Worm (Caenorhabditis elegans) whole organism, dauer: ENCODE results near the gene C11H1.7.

ENCODE experiments used
- unc-62 ChIP-seq: sonication (generic microtip); optimal IDR thresholded peaks from 2 replicates; lab custom pipeline; 2017; ENCODE audit warnings: missing biosample characterization, missing genetic modification reagents, missing genetic modification characterization

C11H1.7 gene

DNA sequence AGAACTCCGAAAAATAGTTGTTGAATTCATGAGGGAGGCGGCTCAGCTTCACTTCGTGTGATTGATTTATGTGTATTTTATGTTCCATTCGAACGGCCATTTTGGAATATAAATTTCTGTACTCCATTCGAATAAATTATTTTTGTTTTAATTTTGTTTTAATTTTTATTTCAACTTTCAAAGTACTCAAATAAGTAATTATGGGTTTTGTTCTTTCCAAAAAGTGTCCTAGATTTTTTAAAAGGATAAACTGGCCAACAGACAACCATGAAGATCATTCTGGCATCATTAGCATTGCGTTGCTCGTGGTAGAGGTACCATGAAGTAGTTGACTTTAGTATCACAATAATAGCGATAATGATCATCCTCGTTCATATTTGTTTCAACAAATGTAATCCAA is 631 bp upstream of the C11H1.7 start:
- TF ChIP-seq unc-62 (GFP tag; lab: Kevin White, UChicago), result no peak

DNA sequence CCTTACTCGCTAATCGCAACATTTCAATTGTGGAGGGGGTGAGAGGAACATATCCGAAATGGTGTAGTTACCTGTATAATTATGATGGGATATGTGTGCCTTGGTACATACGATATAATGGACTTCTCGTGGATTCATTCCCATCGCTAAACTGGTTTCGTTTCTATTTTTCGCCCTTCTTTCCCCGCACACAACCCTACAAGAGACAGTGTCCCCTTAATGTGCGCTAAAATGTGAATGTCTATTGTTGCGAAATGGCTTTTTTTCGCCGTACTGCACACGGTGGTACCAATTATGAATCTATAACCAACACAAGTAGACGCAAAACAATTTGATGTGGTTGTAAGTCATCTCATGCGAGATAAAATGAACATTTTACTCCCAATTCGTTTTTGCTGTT is 2.1 kb downstream of the C11H1.7 start:
- TF ChIP-seq unc-62 (GFP tag; lab: Kevin White, UChicago), result no peak

- no peak for TF ChIP-seq unc-62 (GFP tag; lab: Kevin White, UChicago)
Observed at ce11 chrX:14334151-14334550, 6.9 kb downstream of the C11H1.7 start.

ce11 chrX:14335220-14335619 is 8.0 kb downstream of the C11H1.7 start, which contains the start of gene K04G11.1:
Gene K04G11.1, plus strand, starts transcription at chrX:14335520.
- no peak for TF ChIP-seq unc-62 (GFP tag; lab: Kevin White, UChicago)

DNA sequence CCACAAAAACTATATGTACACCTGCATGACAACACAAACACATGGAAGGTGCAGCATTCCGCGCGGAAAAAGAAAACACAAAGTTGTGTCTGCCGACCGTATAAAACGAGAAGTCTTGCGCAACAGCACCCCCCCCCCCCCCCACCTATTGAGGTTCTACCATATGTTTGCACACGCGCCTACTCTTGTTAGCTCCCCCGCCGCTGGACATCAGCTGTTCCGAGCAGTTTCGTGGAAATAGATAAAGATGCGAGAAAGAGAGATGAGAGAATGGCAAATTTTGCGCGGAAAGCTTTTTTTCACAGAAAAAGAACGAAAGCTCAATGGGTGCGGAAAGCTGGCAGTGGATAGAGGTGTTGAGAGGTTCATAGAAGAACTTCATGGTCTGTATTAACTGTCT is 8.4 kb downstream of the C11H1.7 start:
- no peak for TF ChIP-seq unc-62 (GFP tag; lab: Kevin White, UChicago)

DNA sequence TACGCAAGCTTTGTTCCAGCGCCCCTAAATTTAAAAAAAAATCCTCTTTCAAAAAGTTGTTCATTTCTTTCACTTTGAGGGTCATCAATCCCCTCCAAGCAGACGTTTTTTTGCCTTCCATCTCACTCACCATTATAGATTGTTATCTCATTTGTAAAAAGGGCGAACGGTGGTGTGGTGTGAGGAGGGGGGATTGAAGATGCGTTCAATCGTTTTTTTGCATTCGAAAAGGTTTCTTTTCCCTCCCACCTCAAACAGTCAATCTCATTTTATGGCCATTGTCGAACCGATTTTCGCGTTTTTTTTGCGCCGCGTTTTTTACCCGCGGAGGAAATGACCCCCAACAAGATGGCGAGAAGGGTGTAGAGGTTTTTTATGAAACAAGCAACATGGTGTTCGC is 11.7 kb downstream of the C11H1.7 start:
- no peak for TF ChIP-seq unc-62 (GFP tag; lab: Kevin White, UChicago)

DNA sequence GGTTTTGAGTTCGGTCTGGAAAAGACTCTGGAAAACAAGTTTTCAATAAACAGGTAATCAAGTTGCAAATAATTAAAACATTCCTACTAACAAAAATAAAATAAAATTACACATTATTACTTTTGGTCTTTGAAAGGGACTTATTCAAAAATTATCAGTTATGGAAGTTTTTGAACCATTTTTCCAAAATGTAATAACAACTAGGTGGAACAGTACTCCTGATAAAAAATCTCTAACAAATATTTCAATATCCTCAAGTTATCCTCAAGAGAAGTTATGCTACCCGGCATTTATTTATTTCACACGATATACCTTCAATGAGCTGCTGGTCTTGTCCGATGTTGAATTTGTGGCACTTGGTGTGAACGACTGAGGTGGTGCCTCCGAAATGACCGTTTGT is 12.5 kb downstream of the C11H1.7 start:
- no peak for TF ChIP-seq unc-62 (GFP tag; lab: Kevin White, UChicago)

DNA sequence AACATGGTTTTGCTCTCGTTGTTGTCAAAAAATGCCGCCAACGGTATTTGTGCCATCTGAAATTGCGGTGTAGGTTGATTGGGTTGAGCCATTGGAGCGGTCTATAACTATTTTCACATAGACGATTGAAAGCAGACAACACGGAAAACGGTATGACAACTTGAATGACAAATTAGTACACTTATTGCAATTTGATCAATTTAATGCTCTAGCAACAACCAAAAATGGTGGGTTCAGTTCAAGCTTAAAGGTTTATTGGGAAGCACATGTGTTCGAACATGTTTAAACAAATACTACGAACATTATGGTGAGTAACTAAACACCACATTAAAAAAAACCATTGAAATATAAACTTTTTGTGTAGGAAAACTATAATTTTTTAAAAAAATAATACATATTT is 13.2 kb downstream of the C11H1.7 start, which contains the start of gene sel-7:
TSS of gene sel-7 (minus strand) at position 101 of the 400 bp plus-strand sequence.
- TF ChIP-seq unc-62 (GFP tag; lab: Kevin White, UChicago), result no peak

- TF ChIP-seq unc-62 (GFP tag; lab: Kevin White, UChicago), result no peak
Observed at ce11 chrX:14347573-14347972, 20.4 kb downstream of the C11H1.7 start, which contains the start of gene K04G11.3. Gene K04G11.3, minus strand, starts transcription at chrX:14347673.

- TF ChIP-seq unc-62 (GFP tag; lab: Kevin White, UChicago), result no peak
Observed at ce11 chrX:14349690-14350168, 22.5 kb downstream of the C11H1.7 start, which contains the start of gene wdr-5.2. Gene wdr-5.2, plus strand, starts transcription at chrX:14350118.

DNA sequence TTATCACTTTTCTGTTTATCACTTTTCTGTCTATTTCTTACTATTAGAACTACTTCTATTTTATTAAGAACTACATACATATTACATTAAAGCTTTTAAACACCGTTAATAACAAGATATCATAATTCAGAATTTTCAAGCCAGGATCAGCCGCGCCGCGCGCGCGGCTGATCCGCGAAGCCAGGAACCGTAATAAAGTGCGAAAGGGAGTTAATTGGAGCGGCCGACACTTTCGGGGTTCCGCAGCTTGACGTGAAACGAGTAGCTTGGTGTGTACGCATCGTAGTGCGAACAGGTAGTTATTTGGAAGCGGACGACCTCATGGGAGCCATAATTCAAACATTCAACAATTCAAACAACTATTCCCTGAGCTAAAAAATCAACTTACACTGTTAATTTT is 27.8 kb downstream of the C11H1.7 start:
- no peak for TF ChIP-seq unc-62 (GFP tag; lab: Kevin White, UChicago)

- TF ChIP-seq unc-62 (GFP tag; lab: Kevin White, UChicago), result no peak
Observed at ce11 chrX:14356683-14357287, 29.6 kb downstream of the C11H1.7 start.

- TF ChIP-seq unc-62 (GFP tag; lab: Kevin White, UChicago), result no peak
Observed at ce11 chrX:14359571-14359970, 32.4 kb downstream of the C11H1.7 start.

DNA sequence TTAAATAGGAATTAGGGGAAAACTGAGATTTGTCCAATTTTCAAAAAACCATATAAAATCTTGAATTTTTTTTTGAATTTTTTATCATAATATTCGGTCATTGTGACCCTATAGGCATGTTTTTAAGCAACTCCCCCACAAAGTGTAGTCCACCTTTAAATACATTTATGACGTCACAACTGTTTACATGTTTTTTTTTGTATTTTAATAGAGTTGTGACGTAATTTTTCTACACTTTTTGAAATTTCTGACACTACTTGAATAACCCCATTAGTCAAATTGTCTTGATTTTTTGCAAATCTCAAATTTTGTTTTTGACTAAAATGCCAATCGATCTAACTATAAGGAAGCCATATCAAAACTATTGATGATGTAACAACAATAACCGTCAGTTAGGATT is 38.9 kb downstream of the C11H1.7 start:
- no peak for TF ChIP-seq unc-62 (GFP tag; lab: Kevin White, UChicago)

- no peak for TF ChIP-seq unc-62 (GFP tag; lab: Kevin White, UChicago)
Observed at ce11 chrX:14370314-14370713, 43.1 kb downstream of the C11H1.7 start, which contains the start of gene irk-3. Gene irk-3, minus strand, starts transcription at chrX:14370414.

ce11 chrX:14377169-14377568 is 50.0 kb downstream of the C11H1.7 start, which contains the start of gene Y60A9A.1:
Gene Y60A9A.1, minus strand, starts transcription at chrX:14377269.
- TF ChIP-seq unc-62 (GFP tag; lab: Kevin White, UChicago), result no peak
